Fruit fly (Drosophila melanogaster): Measurements from ENCODE around the gene spi.

The spi gene

DNA sequence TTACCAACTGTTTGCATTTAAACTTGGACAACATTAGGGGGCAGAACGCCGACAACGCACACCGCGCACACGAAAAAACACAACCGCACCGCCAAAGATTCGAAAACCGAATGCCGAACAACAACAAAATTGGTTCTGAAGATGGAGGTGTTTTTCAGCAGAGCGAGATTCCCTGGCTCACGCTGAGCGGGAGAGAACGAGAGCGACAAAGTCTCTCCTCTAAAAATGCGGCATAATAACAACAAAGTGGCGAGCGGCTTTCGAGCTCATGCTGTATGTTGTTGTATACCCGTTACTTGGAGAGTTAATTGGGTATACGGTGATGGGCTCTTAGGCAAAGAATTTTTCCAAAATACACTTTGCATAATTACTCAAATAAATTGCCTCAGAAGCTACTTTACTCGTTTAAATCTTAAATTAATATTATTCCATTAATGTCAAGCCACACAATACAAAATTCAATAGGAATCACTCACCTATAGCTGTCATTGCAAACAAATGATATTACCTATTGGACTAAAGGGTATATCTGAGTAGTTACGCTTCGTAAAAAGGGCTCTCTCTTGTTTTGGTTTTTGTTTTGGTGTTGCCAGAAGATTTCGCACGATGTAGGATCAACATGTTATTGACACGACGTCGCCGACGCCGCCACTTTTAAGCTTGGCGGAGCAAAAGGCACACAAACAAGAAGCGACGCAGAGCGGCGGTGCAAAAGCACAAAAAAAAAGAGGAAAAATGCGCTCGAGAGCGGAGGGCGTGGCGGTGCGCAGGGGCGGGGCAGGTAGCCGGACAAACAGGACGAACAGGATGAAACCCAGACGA, 4.4 kb downstream of the spi start (continued):
- peak; percentile 45 for TF ChIP-seq disco-r (GFP tag; optimal IDR thresholded peaks at IDR 0.05)
- peak; percentile 46 for TF ChIP-seq NK7.1 (GFP tag; optimal IDR thresholded peaks at IDR 0.05)
- 0 out of 2 replicates have a peak, but pooled peaks have one; percentile 12 for TF ChIP-seq CG4730 (GFP tag; IDR thresholded peaks at IDR 0.05)
- peak; percentile 94 for TF ChIP-seq sens (GFP tag)
- no peak for TF ChIP-seq B-H2 (GFP tag; optimal IDR thresholded peaks at IDR 0.05)
- no peak; the same call in 1 of the 2 replicates for TF ChIP-seq GATAe (GFP tag; conservative IDR thresholded peaks at IDR 0.05)
- TF ChIP-seq grau (tag; optimal IDR thresholded peaks at IDR 0.05), result peak; percentile 77
- no peak for TF ChIP-seq Atf3 (GFP tag; optimal IDR thresholded peaks at IDR 0.05)
- no peak for TF ChIP-seq Stat92E (GFP tag; optimal IDR thresholded peaks at IDR 0.05)
- TF ChIP-seq Opbp (GFP tag; IDR thresholded peaks at IDR 0.05; ENCODE audit: partially characterized antibody), result no peak; the same call in 2 of the 3 replicates
- no peak for TF ChIP-seq bowl (GFP tag; IDR thresholded peaks at IDR 0.05)
- peak; percentile 32 for TF ChIP-seq Ets97D (GFP tag; optimal IDR thresholded peaks at IDR 0.05)
- 0 out of 3 replicates have a peak, but pooled peaks have one; percentile 15 for TF ChIP-seq CG2199 (GFP tag; IDR thresholded peaks at IDR 0.05)
- no peak for TF ChIP-seq CG15479 (GFP tag; optimal IDR thresholded peaks at IDR 0.05)
- TF ChIP-seq cato (GFP tag; optimal IDR thresholded peaks at IDR 0.05; ENCODE audit: borderline replicate concordance), result no peak
- TF ChIP-seq TFAM (GFP tag; optimal IDR thresholded peaks at IDR 0.05), result no peak
- TF ChIP-seq CG7357 (GFP tag; IDR thresholded peaks at IDR 0.05), result peak; percentile 53
- no peak for TF ChIP-seq Kr (GFP tag; optimal IDR thresholded peaks at IDR 0.05)
- no peak for TF ChIP-seq CG8478 (optimal IDR thresholded peaks at IDR 0.05)
- no peak for TF ChIP-seq salm (tag; optimal IDR thresholded peaks at IDR 0.05)
- TF ChIP-seq CG6689 (GFP tag; IDR thresholded peaks at IDR 0.05), result peak; percentile 71
- 0 out of 3 replicates have a peak, but pooled peaks have one; percentile 33 for TF ChIP-seq HLH4C (GFP tag; IDR thresholded peaks at IDR 0.05; ENCODE audit: partially characterized antibody)
- peak; percentile 75 for TF ChIP-seq dysf (GFP tag; IDR thresholded peaks at IDR 0.05)
- TF ChIP-seq Sox102F (GFP tag; optimal IDR thresholded peaks at IDR 0.05), result peak; percentile 65
- no peak for TF ChIP-seq sna (GFP tag; IDR thresholded peaks at IDR 0.05; ENCODE audit: partially characterized antibody)
- peak; percentile 34; the same call in 1 of the 2 replicates for TF ChIP-seq CG32772 (GFP tag; IDR thresholded peaks at IDR 0.05)
- peak; percentile 62 for TF ChIP-seq unpg (GFP tag; optimal IDR thresholded peaks at IDR 0.05)
- TF ChIP-seq Mad (GFP tag; optimal IDR thresholded peaks at IDR 0.05), result peak; percentile 38
- no peak for TF ChIP-seq Poxn (GFP tag; IDR thresholded peaks at IDR 0.05)
- TF ChIP-seq CG9727 (GFP tag; optimal IDR thresholded peaks at IDR 0.05), result peak; percentile 72
- TF ChIP-seq fd3F (GFP tag; optimal IDR thresholded peaks at IDR 0.05), result peak; percentile 56
- TF ChIP-seq knrl (GFP tag; IDR thresholded peaks at IDR 0.05; ENCODE audit: partially characterized antibody), result no peak
- no peak for TF ChIP-seq CG7963 (GFP tag; IDR thresholded peaks at IDR 0.05; ENCODE audit: partially characterized antibody)
- TF ChIP-seq CG1602 (GFP tag; optimal IDR thresholded peaks at IDR 0.05), result peak; percentile 49
- no peak for TF ChIP-seq CG1792 (GFP tag; optimal IDR thresholded peaks at IDR 0.05)
- TF ChIP-seq gsb-n (tag; optimal IDR thresholded peaks at IDR 0.05), result peak; percentile 60
- TF ChIP-seq trh (GFP tag; optimal IDR thresholded peaks at IDR 0.05), result no peak
- TF ChIP-seq CG2889 (GFP tag; IDR thresholded peaks at IDR 0.05), result no peak
- peak; percentile 67 for TF ChIP-seq gcm (GFP tag; optimal IDR thresholded peaks at IDR 0.05)
- TF ChIP-seq nerfin-2 (GFP tag; IDR thresholded peaks at IDR 0.05; ENCODE audit: partially characterized antibody), result no peak
- peak; percentile 52 for TF ChIP-seq lmd (GFP tag; IDR thresholded peaks at IDR 0.05)
- TF ChIP-seq CG6175 (GFP tag; IDR thresholded peaks at IDR 0.05), result no peak
- TF ChIP-seq CG10543 (GFP tag; optimal IDR thresholded peaks at IDR 0.05), result peak; percentile 52
- peak; percentile 79 for TF ChIP-seq CG13894 (tag; optimal IDR thresholded peaks at IDR 0.05)
- no peak for TF ChIP-seq grn (GFP tag; optimal IDR thresholded peaks at IDR 0.05)
- no peak for TF ChIP-seq CG3838 (GFP tag; optimal IDR thresholded peaks at IDR 0.05)
- TF ChIP-seq yki (optimal IDR thresholded peaks at IDR 0.05), result peak; percentile 46
- TF ChIP-seq CG1832 (GFP tag; optimal IDR thresholded peaks at IDR 0.05), result no peak
- TF ChIP-seq z (GFP tag; IDR thresholded peaks at IDR 0.05), result peak; percentile 63; the same call in 2 of the 3 replicates
